Fruit fly (Drosophila melanogaster) whole organism, prepupa: ENCODE measurements around the gene CG15019.

Source experiments
- CG11294 ChIP-seq: fragments of 200-800 bp; sonication (Bioruptor generic); IDR thresholded peaks from 2 replicates; pipeline ENCODE4 v1.3.6; 2022; ENCODE audit warnings: missing biosample characterization, missing genetic modification characterization
- CG16779 ChIP-seq: fragments of 200-800 bp; sonication (Bioruptor generic); optimal IDR thresholded peaks from 3 replicates; lab custom pipeline; 2017; ENCODE audit warnings: missing biosample characterization, mild to moderate bottlenecking, missing genetic modification characterization
- CG6163 ChIP-seq: fragments of 200-800 bp; sonication (Bioruptor generic); IDR thresholded peaks from 3 replicates; pipeline ENCODE4 v1.3.6; 2022; ENCODE audit warnings: missing biosample characterization, missing genetic modification characterization
- CG6854 ChIP-seq: fragments of 200-800 bp; sonication (Bioruptor generic); optimal IDR thresholded peaks from 2 replicates; lab custom pipeline; 2017; ENCODE audit warnings: missing biosample characterization, mild to moderate bottlenecking, missing genetic modification characterization
- CG9139 ChIP-seq: fragments of 200-800 bp; sonication (Bioruptor generic); optimal IDR thresholded peaks from 3 replicates; lab custom pipeline; 2017; ENCODE audit warnings: missing biosample characterization, mild to moderate bottlenecking, missing genetic modification characterization
- Gug ChIP-seq: fragments of 200-800 bp; sonication (Bioruptor generic); IDR thresholded peaks from 2 replicates; pipeline ENCODE4 v1.3.6; 2022; ENCODE audit warnings: missing biosample characterization, missing genetic modification characterization
- Lpt ChIP-seq: fragments of 200-800 bp; sonication (Bioruptor generic); optimal IDR thresholded peaks from 3 replicates; lab custom pipeline; 2016; ENCODE audit warnings: missing biosample characterization, missing genetic modification characterization
- Met ChIP-seq: fragments of 200-800 bp; sonication (Bioruptor generic); optimal IDR thresholded peaks from 3 replicates; lab custom pipeline; 2016; ENCODE audit warnings: missing biosample characterization, missing genetic modification characterization
- achi ChIP-seq: fragments of 200-800 bp; sonication (Bioruptor generic); optimal IDR thresholded peaks from 3 replicates; lab custom pipeline; 2016; ENCODE audit warnings: missing biosample characterization, missing genetic modification characterization
- eg ChIP-seq: fragments of 200-800 bp; sonication (Bioruptor generic); IDR thresholded peaks from 3 replicates; pipeline ENCODE4 v1.3.6; 2022; ENCODE audit warnings: missing biosample characterization, missing genetic modification characterization
- lz ChIP-seq: fragments of 200-800 bp; sonication (Bioruptor generic); optimal IDR thresholded peaks from 3 replicates; lab custom pipeline; 2016; ENCODE audit warnings: missing biosample characterization, missing genetic modification characterization
- pdm3 ChIP-seq: fragments of 200-800 bp; sonication (Bioruptor generic); optimal IDR thresholded peaks from 3 replicates; lab custom pipeline; 2016; ENCODE audit warnings: missing biosample characterization, missing genetic modification characterization
- salr ChIP-seq, 2 experiments: fragments of 200-800 bp; sonication (Bioruptor generic); optimal IDR thresholded peaks; 3 replicates each; lab custom pipeline; 2016 to 2018; ENCODE audit warnings: missing biosample characterization in 2 of 2, missing genetic modification characterization in 2 of 2, mild to moderate bottlenecking in 1 of 2
- ss ChIP-seq, 2 experiments: fragments of 200-800 bp; sonication (Bioruptor generic); optimal IDR thresholded peaks; 2 replicates in 1 of 2; 3 replicates in 1 of 2; lab custom pipeline; 2017 to 2018; ENCODE audit warnings: mild to moderate bottlenecking in 2 of 2, missing biosample characterization in 2 of 2, missing genetic modification characterization in 2 of 2, moderate library complexity in 1 of 2

- TF ChIP-seq CG16779 (no peak), eg (no peak), CG9139 (GFP tag; lab: Kevin White, UChicago) (no peak), pdm3 (GFP tag; lab: Kevin White, UChicago) (no peak), Gug (GFP tag; lab: Robert Waterston, UW) (no peak), Met (GFP tag; lab: Kevin White, UChicago) (peak; percentile 24), lz (GFP tag; lab: Kevin White, UChicago) (no peak), CG6854 (GFP tag; lab: Kevin White, UChicago) (no peak), Lpt (GFP tag; lab: Kevin White, UChicago) (no peak), ss (GFP tag; optimal IDR thresholded peaks at IDR 0.05; lab: Kevin White, UChicago) (no peak), salr (GFP tag; optimal IDR thresholded peaks at IDR 0.05; lab: Kevin White, UChicago) (no peak), CG11294 (GFP tag; lab: Robert Waterston, UW) (no peak), CG6163 (GFP tag; lab: Robert Waterston, UW) (no peak), achi (GFP tag; lab: Kevin White, UChicago) (no peak)
Measured at dm6 chr3L:4411025-4411873, 5.4 kb upstream of the CG15019 start.
